Fruit fly (Drosophila melanogaster) whole organism, embryonic: Measurements from ENCODE around the gene CG7386.

Experiments used
- Bdp1 ChIP-seq: fragments of 200-800 bp; sonication (Bioruptor generic); optimal IDR thresholded peaks from 3 replicates; lab custom pipeline; 2016; ENCODE audit warnings: missing biosample characterization, missing genetic modification characterization
- CG10267 ChIP-seq: fragments of 200-800 bp; sonication (Bioruptor generic); optimal IDR thresholded peaks from 2 replicates; lab custom pipeline; 2018; ENCODE audit warnings: missing biosample characterization, mild to moderate bottlenecking, missing genetic modification characterization, moderate library complexity
- CG10274 ChIP-seq: fragments of 200-800 bp; sonication (Bioruptor generic); optimal IDR thresholded peaks from 3 replicates; lab custom pipeline; 2017; ENCODE audit warnings: missing biosample characterization, mild to moderate bottlenecking, missing genetic modification characterization
- CG12391 ChIP-seq: fragments of 200-800 bp; sonication (Bioruptor generic); optimal IDR thresholded peaks from 3 replicates; lab custom pipeline; 2018; ENCODE audit warnings: missing biosample characterization, mild to moderate bottlenecking, missing genetic modification characterization, moderate library complexity
- CG12659 ChIP-seq: fragments of 200-800 bp; sonication (Bioruptor generic); optimal IDR thresholded peaks from 3 replicates; lab custom pipeline; 2017; ENCODE audit warnings: mild to moderate bottlenecking, missing biosample characterization, missing genetic modification reagents, missing genetic modification characterization
- CG16863 ChIP-seq: fragments of 200-800 bp; sonication (Bioruptor generic); optimal IDR thresholded peaks from 3 replicates; lab custom pipeline; 2016; ENCODE audit warnings: missing biosample characterization, missing genetic modification characterization
- CG17186 ChIP-seq: fragments of 200-800 bp; sonication (Bioruptor generic); optimal IDR thresholded peaks from 3 replicates; lab custom pipeline; 2017; ENCODE audit warnings: missing biosample characterization, missing genetic modification reagents, missing genetic modification characterization
- CG18476 ChIP-seq: fragments of 200-800 bp; sonication (Bioruptor generic); optimal IDR thresholded peaks from 2 replicates; lab custom pipeline; 2016; ENCODE audit warnings: missing biosample characterization, mild to moderate bottlenecking, missing genetic modification characterization
- CG18619 ChIP-seq: fragments of 200-800 bp; sonication (Bioruptor generic); optimal IDR thresholded peaks from 3 replicates; lab custom pipeline; 2017; ENCODE audit warnings: missing biosample characterization, mild to moderate bottlenecking, missing genetic modification characterization
- CG2875 ChIP-seq: fragments of 200-800 bp; sonication (Bioruptor generic); optimal IDR thresholded peaks from 2 replicates; lab custom pipeline; 2017; ENCODE audit warnings: missing biosample characterization, mild to moderate bottlenecking, missing genetic modification characterization, missing genetic modification reagents
- CG31441 ChIP-seq: fragments of 200-800 bp; sonication (Bioruptor generic); IDR thresholded peaks from 2 replicates; pipeline ENCODE4 v1.3.6; 2022; ENCODE audit warnings: missing biosample characterization, missing genetic modification characterization
- CG33213 ChIP-seq: fragments of 200-800 bp; sonication (Bioruptor generic); optimal IDR thresholded peaks from 3 replicates; lab custom pipeline; 2016; ENCODE audit warnings: missing biosample characterization, missing genetic modification characterization
- CG4707 ChIP-seq: fragments of 200-800 bp; sonication (Bioruptor generic); optimal IDR thresholded peaks from 2 replicates; lab custom pipeline; 2018; ENCODE audit warnings: missing biosample characterization, mild to moderate bottlenecking, missing genetic modification characterization, moderate library complexity
- CG5953 ChIP-seq: fragments of 200-800 bp; sonication (Bioruptor generic); IDR thresholded peaks from 2 replicates; pipeline ENCODE4 v1.3.6; 2022; ENCODE audit warnings: missing biosample characterization, missing genetic modification characterization
- CG6765 ChIP-seq: fragments of 200-800 bp; sonication (Bioruptor generic); optimal IDR thresholded peaks from 3 replicates; lab custom pipeline; 2017; ENCODE audit warnings: missing biosample characterization, mild to moderate bottlenecking, missing genetic modification characterization
- CG6791 ChIP-seq: fragments of 200-800 bp; sonication (Bioruptor generic); IDR thresholded peaks from 3 replicates; pipeline ENCODE4 v1.3.6; 2022; ENCODE audit warnings: missing biosample characterization, missing genetic modification characterization; ENCODE audit not compliant: partially characterized antibody
- CG7271 ChIP-seq: fragments of 200-800 bp; sonication (Bioruptor generic); optimal IDR thresholded peaks from 2 replicates; lab custom pipeline; 2018; ENCODE audit warnings: missing biosample characterization, mild to moderate bottlenecking, missing genetic modification characterization, moderate library complexity
- CG8388 ChIP-seq: fragments of 200-800 bp; sonication (Bioruptor generic); optimal IDR thresholded peaks from 2 replicates; lab custom pipeline; 2019; ENCODE audit warnings: missing biosample characterization, mild to moderate bottlenecking, missing genetic modification characterization, moderate library complexity
- CG8944 ChIP-seq: fragments of 200-800 bp; sonication (Bioruptor generic); optimal IDR thresholded peaks from 3 replicates; lab custom pipeline; 2016; ENCODE audit warnings: missing biosample characterization, missing genetic modification characterization
- Camta ChIP-seq: fragments of 200-800 bp; sonication (Bioruptor generic); optimal IDR thresholded peaks from 2 replicates; lab custom pipeline; 2016; ENCODE audit warnings: missing biosample characterization, missing genetic modification characterization
- Dbx ChIP-seq: fragments of 200-800 bp; sonication (Bioruptor generic); IDR thresholded peaks from 3 replicates; pipeline ENCODE4 v1.3.6; 2022; ENCODE audit warnings: missing biosample characterization, missing genetic modification characterization
- Dll ChIP-seq: fragments of 200-800 bp; sonication (Bioruptor generic); IDR thresholded peaks from 4 replicates; pipeline ENCODE4 v1.3.6; 2022; ENCODE audit warnings: missing biosample characterization, missing genetic modification characterization; ENCODE audit not compliant: partially characterized antibody
- H15 ChIP-seq: fragments of 200-800 bp; sonication (Bioruptor generic); IDR thresholded peaks from 3 replicates; pipeline ENCODE4 v1.3.6; 2022; ENCODE audit warnings: missing biosample characterization, missing genetic modification characterization
- Hey ChIP-seq: fragments of 200-800 bp; sonication (Bioruptor generic); optimal IDR thresholded peaks from 3 replicates; lab custom pipeline; 2018; ENCODE audit warnings: missing biosample characterization, mild to moderate bottlenecking, missing genetic modification characterization
- Hmx ChIP-seq: fragments of 200-800 bp; sonication (Bioruptor generic); optimal IDR thresholded peaks from 2 replicates; lab custom pipeline; 2016; ENCODE audit warnings: missing biosample characterization, missing genetic modification characterization
- Lpt ChIP-seq: fragments of >200 bp; optimal IDR thresholded peaks from 2 replicates; lab custom pipeline; 2018; ENCODE audit warnings: missing biosample characterization, missing genetic modification characterization
- Oaz ChIP-seq: fragments of 200-800 bp; sonication (Bioruptor generic); IDR thresholded peaks from 2 replicates; pipeline ENCODE4 v1.3.6; 2022; ENCODE audit warnings: missing biosample characterization, missing genetic modification characterization
- ac ChIP-seq: fragments of 200-800 bp; sonication (Bioruptor generic); optimal IDR thresholded peaks from 3 replicates; lab custom pipeline; 2017; ENCODE audit warnings: missing biosample characterization, mild to moderate bottlenecking, missing genetic modification characterization
- al ChIP-seq: fragments of 200-800 bp; sonication (Bioruptor generic); IDR thresholded peaks from 2 replicates; pipeline ENCODE4 v1.3.6; 2022; ENCODE audit warnings: missing biosample characterization, missing genetic modification characterization
- caup ChIP-seq: fragments of 200-800 bp; sonication (Bioruptor generic); optimal IDR thresholded peaks from 3 replicates; lab custom pipeline; 2017; ENCODE audit warnings: missing biosample characterization, mild to moderate bottlenecking, missing genetic modification characterization, moderate library complexity; ENCODE audit not compliant: severe bottlenecking
- chif ChIP-seq, 2 experiments: fragments of 200-800 bp; sonication (Bioruptor generic); optimal IDR thresholded peaks; 3 replicates each; lab custom pipeline; 2016; ENCODE audit warnings: missing biosample characterization in 2 of 2, missing genetic modification characterization in 2 of 2
- corto ChIP-seq: fragments of 200-800 bp; sonication (Bioruptor generic); optimal IDR thresholded peaks from 2 replicates; lab custom pipeline; 2016; ENCODE audit warnings: missing biosample characterization, mild to moderate bottlenecking, missing genetic modification characterization, moderate library complexity
- dati ChIP-seq: fragments of 200-800 bp; sonication (Bioruptor generic); IDR thresholded peaks from 2 replicates; pipeline ENCODE4 v1.3.6; 2022; ENCODE audit warnings: missing biosample characterization, missing genetic modification characterization
- dmrt11E ChIP-seq: fragments of 200-800 bp; sonication (Bioruptor generic); optimal IDR thresholded peaks from 3 replicates; lab custom pipeline; 2018; ENCODE audit warnings: missing biosample characterization, mild to moderate bottlenecking, missing genetic modification characterization, moderate library complexity
- gcm2 ChIP-seq: fragments of 200-800 bp; sonication (Bioruptor generic); optimal IDR thresholded peaks from 2 replicates; lab custom pipeline; 2016; ENCODE audit warnings: missing biosample characterization, missing genetic modification characterization
- her ChIP-seq: fragments of 200-800 bp; sonication (Bioruptor generic); optimal IDR thresholded peaks from 2 replicates; lab custom pipeline; 2016; ENCODE audit warnings: missing biosample characterization, missing genetic modification characterization
- mam ChIP-seq: fragments of 200-800 bp; sonication (Bioruptor generic); optimal IDR thresholded peaks from 3 replicates; lab custom pipeline; 2016; ENCODE audit warnings: missing biosample characterization, missing genetic modification characterization
- onecut ChIP-seq: fragments of 200-800 bp; sonication (Bioruptor generic); IDR thresholded peaks from 2 replicates; pipeline ENCODE4 v1.3.6; 2022; ENCODE audit warnings: missing biosample characterization, missing genetic modification characterization
- pan ChIP-seq, 4 experiments: fragments of >200 bp in 3 of 4; fragments of 200-800 bp in 1 of 4; sonication (Bioruptor generic) in 1 of 4; optimal IDR thresholded peaks in 3 of 4; IDR thresholded peaks in 1 of 4; 2 replicates each; pipeline versions ENCODE4 v1.3.6 to Lab custom; 2017 to 2022; ENCODE audit warnings: missing biosample characterization in 2 of 4, missing genetic modification characterization in 2 of 4, mixed read lengths in 1 of 4
- pho ChIP-seq: fragments of 200-800 bp; sonication (Bioruptor generic); optimal IDR thresholded peaks from 2 replicates; lab custom pipeline; 2016; ENCODE audit warnings: missing biosample characterization, missing genetic modification characterization
- pum ChIP-seq: fragments of 200-800 bp; sonication (Bioruptor generic); optimal IDR thresholded peaks from 2 replicates; lab custom pipeline; 2016; ENCODE audit warnings: missing biosample characterization, missing genetic modification characterization
- salm ChIP-seq: fragments of 200-800 bp; sonication (Bioruptor generic); optimal IDR thresholded peaks from 2 replicates; lab custom pipeline; 2018; ENCODE audit warnings: missing biosample characterization, mild to moderate bottlenecking, missing genetic modification characterization
- sna ChIP-seq: fragments of 200-800 bp; sonication (Bioruptor generic); IDR thresholded peaks from 2 replicates; pipeline ENCODE4 v1.3.6; 2022; ENCODE audit warnings: missing biosample characterization, missing genetic modification characterization; ENCODE audit not compliant: partially characterized antibody
- sr ChIP-seq: fragments of 200-800 bp; sonication (Bioruptor generic); IDR thresholded peaks from 3 replicates; pipeline ENCODE4 v1.3.6; 2022; ENCODE audit warnings: missing biosample characterization, missing genetic modification characterization
- toy ChIP-seq: fragments of 200-800 bp; sonication (Bioruptor generic); IDR thresholded peaks from 2 replicates; pipeline ENCODE4 v1.3.6; 2022; ENCODE audit warnings: missing biosample characterization, missing genetic modification characterization
- wek ChIP-seq: fragments of 200-800 bp; sonication (Bioruptor generic); optimal IDR thresholded peaks from 3 replicates; lab custom pipeline; 2018; ENCODE audit warnings: missing biosample characterization, mild to moderate bottlenecking, missing genetic modification characterization, moderate library complexity
- zfh2 ChIP-seq: fragments of 200-800 bp; sonication (Bioruptor generic); optimal IDR thresholded peaks from 2 replicates; lab custom pipeline; 2016; ENCODE audit warnings: missing biosample characterization, missing genetic modification characterization

The CG7386 gene

DNA sequence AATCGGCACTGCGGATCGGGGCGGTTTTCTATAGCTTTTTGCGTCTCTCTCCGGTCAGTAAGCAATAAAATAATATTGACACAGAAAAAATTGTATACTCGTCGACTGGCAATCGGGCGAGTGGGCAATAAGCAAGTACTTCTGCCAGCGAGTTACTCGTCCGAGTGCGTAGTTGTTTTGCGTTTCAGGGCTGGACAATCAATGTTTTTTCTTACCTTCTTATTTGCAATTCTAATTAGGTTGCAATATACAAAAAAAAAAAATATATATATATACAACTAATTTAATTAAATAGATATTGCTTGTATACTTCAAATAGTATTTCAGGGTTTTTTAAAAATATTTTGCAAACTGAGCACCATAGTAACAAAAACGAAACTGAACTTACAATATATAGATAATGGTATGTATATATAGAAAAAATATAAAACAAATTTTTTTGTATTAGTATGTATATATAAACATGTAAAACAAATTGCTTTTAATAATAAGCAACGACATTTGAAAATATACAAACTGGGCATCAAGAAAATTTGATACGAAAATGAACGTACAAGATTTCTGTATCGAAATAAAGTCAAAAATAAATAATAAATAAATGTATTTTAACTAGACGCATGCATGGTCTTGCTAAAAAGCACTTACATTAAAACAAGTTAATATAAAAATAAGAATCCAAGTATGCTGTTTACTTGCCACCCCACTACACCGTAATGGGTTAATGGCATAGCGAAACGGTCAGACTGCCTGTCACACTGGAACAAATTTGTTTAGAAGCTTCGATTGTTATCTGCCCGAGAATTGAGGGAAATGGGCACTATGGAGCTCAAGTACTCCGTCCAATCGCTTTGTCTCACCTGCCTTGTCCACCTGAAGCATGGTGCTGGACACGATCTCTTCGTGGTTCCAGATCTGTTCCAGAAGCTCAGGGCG is at the start of gene CG7386, which contains the start of gene D19A (continued):
- TF ChIP-seq onecut (GFP tag; lab: Robert Waterston, UW) (peak; percentile 57), CG2875 (no peak), CG10267 (peak; percentile 47), mam (GFP tag; lab: Kevin White, UChicago) (peak; percentile 74), CG8388 (peak; percentile 30), H15 (GFP tag; lab: Robert Waterston, UW) (peak; percentile 77), salm (tag; lab: Kevin White, UChicago) (no peak), Lpt (GFP tag; lab: Kevin White, UChicago) (no peak), CG6765 (GFP tag; lab: Kevin White, UChicago) (peak; percentile 3), Dll (GFP tag; lab: Robert Waterston, UW) (no peak), pan (optimal IDR thresholded peaks at IDR 0.05; lab: Kevin White, UChicago) (no peak), pan (GFP tag; optimal IDR thresholded peaks at IDR 0.05 in 1 of 2, IDR thresholded peaks at IDR 0.05 in 1 of 2) (peak in 1 of 2 experiments; percentile 78), Dbx (GFP tag; lab: Robert Waterston, UW) (peak; percentile 79), CG12391 (tag; lab: Kevin White, UChicago) (peak; percentile 73), CG12659 (GFP tag; lab: Kevin White, UChicago) (peak; percentile 49), CG33213 (GFP tag; lab: Kevin White, UChicago) (peak; percentile 38), CG16863 (GFP tag; lab: Kevin White, UChicago) (peak; percentile 32), pho (GFP tag; lab: Kevin White, UChicago) (peak; percentile 38), sna (GFP tag; lab: Robert Waterston, UW) (0 out of 2 replicates have a peak, but pooled peaks have one; percentile 12), her (GFP tag; lab: Kevin White, UChicago) (peak; percentile 49), wek (GFP tag; lab: Kevin White, UChicago) (peak; percentile 11), CG18619 (peak; percentile 12), caup (GFP tag; lab: Kevin White, UChicago) (peak; percentile 49), chif (GFP tag; optimal IDR thresholded peaks at IDR 0.05; lab: Kevin White, UChicago) (peak in 1 of 2 experiments; percentile 40), CG5953 (GFP tag; lab: Robert Waterston, UW) (0 out of 2 replicates have a peak, but pooled peaks have one; percentile 25), CG7271 (tag; lab: Kevin White, UChicago) (no peak), pum (GFP tag; lab: Kevin White, UChicago) (peak; percentile 28), CG17186 (GFP tag; lab: Kevin White, UChicago) (no peak), gcm2 (GFP tag; lab: Kevin White, UChicago) (peak; percentile 49), zfh2 (peak; percentile 59), CG6791 (GFP tag; lab: Robert Waterston, UW) (peak; percentile 41; the same call in 1 of the 3 replicates), CG4707 (GFP tag; lab: Kevin White, UChicago) (no peak), Oaz (GFP tag; lab: Robert Waterston, UW) (peak; percentile 48; the same call in 1 of the 2 replicates), CG18476 (GFP tag; lab: Kevin White, UChicago) (no peak), CG8944 (GFP tag; lab: Kevin White, UChicago) (peak; percentile 52), dmrt11E (tag; lab: Kevin White, UChicago) (peak; percentile 50), toy (GFP tag; lab: Robert Waterston, UW) (0 out of 2 replicates have a peak, but pooled peaks have one; percentile 33), CG10274 (GFP tag; lab: Kevin White, UChicago) (peak; percentile 41), corto (GFP tag; lab: Kevin White, UChicago) (no peak), ac (GFP tag; lab: Kevin White, UChicago) (no peak), al (GFP tag; lab: Robert Waterston, UW) (peak; percentile 49), Camta (GFP tag; lab: Kevin White, UChicago) (no peak), dati (GFP tag; lab: Robert Waterston, UW) (no peak), sr (GFP tag; lab: Robert Waterston, UW) (0 out of 3 replicates have a peak, but pooled peaks have one; percentile 8), Bdp1 (GFP tag; lab: Kevin White, UChicago) (no peak), Hmx (no peak), CG31441 (peak; percentile 57), Hey (tag; lab: Kevin White, UChicago) (no peak)
